Worm (Caenorhabditis elegans) whole organism, mixed stage, embryonic: ENCODE results near the gene tmbi-4.

Source experiments
- ces-1 ChIP-seq: fragments of 150-350 bp; optimal IDR thresholded peaks from 2 replicates; lab custom pipeline; 2014; ENCODE audit warnings: missing biosample characterization, missing genetic modification reagents, missing genetic modification characterization
- elt-1 ChIP-seq: sonication (generic microtip); optimal IDR thresholded peaks from 2 replicates; lab custom pipeline; 2017; ENCODE audit warnings: missing genetic modification characterization, mild to moderate bottlenecking, missing compliant biosample characterization, antibody characterized with exemption, moderate library complexity, borderline replicate concordance; ENCODE audit not compliant: insufficient read depth
- elt-3 ChIP-seq: fragments of 150-350 bp; optimal IDR thresholded peaks from 2 replicates; lab custom pipeline; 2014; ENCODE audit warnings: missing biosample characterization, missing genetic modification characterization
- lsy-2 ChIP-seq: fragments of 150-350 bp; optimal IDR thresholded peaks from 2 replicates; lab custom pipeline; 2014; ENCODE audit warnings: missing biosample characterization, missing genetic modification characterization
- nhr-12 ChIP-seq: fragments of 150-350 bp; optimal IDR thresholded peaks from 2 replicates; lab custom pipeline; 2014; ENCODE audit warnings: missing biosample characterization, missing genetic modification characterization
- nhr-76 ChIP-seq: sonication (generic microtip); optimal IDR thresholded peaks from 2 replicates; lab custom pipeline; 2017; ENCODE audit warnings: missing biosample characterization, missing genetic modification characterization
- pha-4 ChIP-seq: fragments of 150-350 bp; optimal IDR thresholded peaks from 2 replicates; lab custom pipeline; 2018; ENCODE audit warnings: missing biosample characterization, missing genetic modification reagents, missing genetic modification characterization
- snpc-4 ChIP-seq: fragments of 150-350 bp; optimal IDR thresholded peaks from 2 replicates; lab custom pipeline; 2014; ENCODE audit warnings: missing biosample characterization, missing genetic modification characterization
- sptf-1 ChIP-seq: sonication (generic microtip); optimal IDR thresholded peaks from 2 replicates; lab custom pipeline; 2017; ENCODE audit warnings: mild to moderate bottlenecking, missing genetic modification characterization, moderate library complexity, missing compliant biosample characterization
- unc-39 ChIP-seq: fragments of 150-350 bp; optimal IDR thresholded peaks from 2 replicates; lab custom pipeline; 2014; ENCODE audit warnings: missing biosample characterization, missing genetic modification characterization
- ztf-11 ChIP-seq: fragments of 150-350 bp; optimal IDR thresholded peaks from 2 replicates; lab custom pipeline; 2014; ENCODE audit warnings: missing biosample characterization, missing genetic modification characterization

- TF ChIP-seq nhr-76 (no peak), ztf-11 (no peak), nhr-12 (tag; lab: Kevin White, UChicago) (no peak), elt-1 (no peak), ces-1 (no peak), lsy-2 (no peak), snpc-4 (no peak), sptf-1 (tag; lab: Kevin White, UChicago) (no peak), elt-3 (no peak), unc-39 (tag; lab: Kevin White, UChicago) (no peak), pha-4 (tag; lab: Kevin White, UChicago) (no peak)
Measured at ce11 chrX:9105888-9106287, 44.6 kb upstream of the tmbi-4 start.
